Worm (Caenorhabditis elegans): Measurements from ENCODE around the gene snf-10.

Gene snf-10

ce11 chrV:10421802-10422201 lies 18.8 kb downstream of the snf-10 start, which contains the start of gene col-13:
Gene col-13 (minus strand): TSS chrV:10421902.
- TF ChIP-seq sox-4 (tag; optimal IDR thresholded peaks at IDR 0.05) (no peak), lin-14 (GFP tag; optimal IDR thresholded peaks at IDR 0.05) (no peak), lin-39 (tag; optimal IDR thresholded peaks at IDR 0.05) (no peak), snpc-4 (tag; optimal IDR thresholded peaks at IDR 0.05) (no peak), unc-86 (tag; optimal IDR thresholded peaks at IDR 0.05) (no peak), unc-62 (GFP tag; optimal IDR thresholded peaks at IDR 0.05) (no peak), jun-1 (tag; optimal IDR thresholded peaks at IDR 0.05) (no peak), lin-35 (GFP tag; optimal IDR thresholded peaks at IDR 0.05) (no peak), sptf-1 (tag; optimal IDR thresholded peaks at IDR 0.05) (no peak), zag-1 (tag; optimal IDR thresholded peaks at IDR 0.05) (no peak), C16A3.4 (tag; optimal IDR thresholded peaks at IDR 0.05) (no peak), ces-1 (GFP tag; optimal IDR thresholded peaks at IDR 0.05) (no peak), mef-2 (tag; optimal IDR thresholded peaks at IDR 0.05) (no peak)

DNA sequence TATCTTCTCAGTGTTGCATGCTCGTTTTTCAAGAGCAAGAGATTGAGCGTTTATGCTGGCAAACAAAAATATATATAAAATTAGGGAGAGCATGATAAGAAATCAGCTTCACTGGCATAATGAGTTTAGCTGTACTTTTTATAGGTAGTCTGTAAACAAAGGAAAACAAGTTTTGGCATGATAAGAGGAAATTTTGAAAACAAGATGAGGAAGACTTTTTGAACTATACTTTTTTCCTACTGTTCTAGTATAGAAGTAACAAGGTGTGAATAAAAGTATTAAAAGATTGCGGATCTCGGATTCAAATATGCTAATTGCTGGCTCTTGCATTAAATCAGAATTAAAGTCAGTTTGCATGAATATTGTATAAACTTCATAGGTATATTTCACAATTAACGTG lies 21.7 kb downstream of the snf-10 start, which contains the start of gene F15H10.5:
Gene F15H10.5 (minus strand): TSS at position 101 of the 400 bp plus-strand sequence.
- no peak for TF ChIP-seq ceh-8 (GFP tag; optimal IDR thresholded peaks at IDR 0.05)
- no peak for TF ChIP-seq tlp-1 (tag; optimal IDR thresholded peaks at IDR 0.05)
- TF ChIP-seq fkh-8 (tag; optimal IDR thresholded peaks at IDR 0.05), result no peak
- no peak for TF ChIP-seq jun-1 (tag; optimal IDR thresholded peaks at IDR 0.05)
- TF ChIP-seq zag-1 (tag; optimal IDR thresholded peaks at IDR 0.05), result no peak
- no peak for TF ChIP-seq nhr-85 (tag)
- TF ChIP-seq efl-3 (GFP tag; optimal IDR thresholded peaks at IDR 0.05), result no peak
- TF ChIP-seq alr-1 (tag; optimal IDR thresholded peaks at IDR 0.05; ENCODE audit: borderline replicate concordance), result no peak
- no peak for TF ChIP-seq skn-1 (tag; optimal IDR thresholded peaks at IDR 0.05)
- no peak for TF ChIP-seq unc-98 (GFP tag; IDR thresholded peaks at IDR 0.05)
- TF ChIP-seq blmp-1 (tag; optimal IDR thresholded peaks at IDR 0.05), result no peak

DNA sequence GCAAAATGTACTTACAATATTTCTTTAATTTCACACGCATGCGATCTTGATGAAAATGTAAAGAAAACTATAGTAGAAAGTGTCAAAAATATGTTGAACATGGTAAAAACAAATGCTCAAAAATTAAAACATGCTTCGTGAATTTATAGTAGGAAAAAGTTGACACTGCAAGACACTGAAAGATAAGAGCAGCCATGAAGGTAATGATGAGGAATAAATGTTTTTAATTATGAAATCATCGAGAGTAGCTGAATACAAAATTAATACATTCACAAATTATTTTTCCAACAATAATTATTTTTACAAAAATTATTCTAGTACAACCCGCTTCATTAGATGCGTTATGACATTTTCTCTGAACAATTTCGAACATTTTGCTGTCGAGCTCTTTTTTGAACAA lies 23.7 kb downstream of the snf-10 start, which contains the start of gene F15H10.10:
Gene F15H10.10 (minus strand): TSS at position 101 of the 400 bp plus-strand sequence.
- TF ChIP-seq nhr-12 (tag; optimal IDR thresholded peaks at IDR 0.05), result no peak
- TF ChIP-seq fos-1 (tag; optimal IDR thresholded peaks at IDR 0.05), result no peak
- no peak for TF ChIP-seq sup-37 (GFP tag; optimal IDR thresholded peaks at IDR 0.05)
- no peak for TF ChIP-seq elt-3 (tag; optimal IDR thresholded peaks at IDR 0.05)
- TF ChIP-seq rnt-1 (tag; optimal IDR thresholded peaks at IDR 0.05), result no peak
- no peak for TF ChIP-seq nhr-19 (GFP tag; conservative IDR thresholded peaks at IDR 0.05)
- TF ChIP-seq xbp-1 (tag; optimal IDR thresholded peaks at IDR 0.05), result no peak
- TF ChIP-seq lin-14 (GFP tag; optimal IDR thresholded peaks at IDR 0.05), result no peak
- no peak for TF ChIP-seq unc-30 (tag; optimal IDR thresholded peaks at IDR 0.05)
- no peak for TF ChIP-seq nhr-84 (tag; optimal IDR thresholded peaks at IDR 0.05)
- TF ChIP-seq tlp-1 (tag; optimal IDR thresholded peaks at IDR 0.05), result no peak
- TF ChIP-seq skn-1 (tag; optimal IDR thresholded peaks at IDR 0.05), result no peak
- TF ChIP-seq efl-3 (GFP tag; optimal IDR thresholded peaks at IDR 0.05), result no peak
- no peak for TF ChIP-seq ztf-4 (tag; optimal IDR thresholded peaks at IDR 0.05)

- TF ChIP-seq nhr-47 (tag; optimal IDR thresholded peaks at IDR 0.05) (no peak), ceh-88 (GFP tag; IDR thresholded peaks at IDR 0.05) (no peak), irx-1 (tag; optimal IDR thresholded peaks at IDR 0.05) (no peak), efl-1 (optimal IDR thresholded peaks at IDR 0.05) (no peak), efl-1 (GFP tag; optimal IDR thresholded peaks at IDR 0.05 in 1 of 2) (no peak), mdl-1 (tag; optimal IDR thresholded peaks at IDR 0.05) (no peak), elt-3 (tag; optimal IDR thresholded peaks at IDR 0.05) (no peak), tbx-2 (tag; optimal IDR thresholded peaks at IDR 0.05) (no peak), skn-1 (tag; optimal IDR thresholded peaks at IDR 0.05) (no peak)
These were observed 26.0 kb downstream of the snf-10 start, which contains the start of gene F15H10.9 for ce11 chrV:10414610-10415009. Gene F15H10.9 (minus strand): TSS chrV:10414710.

Measured in whole organism, L1 larva.